Worm (Caenorhabditis elegans) whole organism, late embryonic: ENCODE data around the gene F11C1.1.

Experiments used
- C38D4.7 ChIP-seq: fragments of 200-800 bp; sonication (Bioruptor generic); optimal IDR thresholded peaks from 2 replicates; lab custom pipeline; 2018; ENCODE audit warnings: mild to moderate bottlenecking, missing genetic modification characterization, moderate library complexity, missing compliant biosample characterization
- dve-1 ChIP-seq: sonication (generic microtip); optimal IDR thresholded peaks from 2 replicates; lab custom pipeline; 2017; ENCODE audit warnings: antibody characterized with exemption, mild to moderate bottlenecking, missing genetic modification characterization, missing compliant biosample characterization
- npax-4 ChIP-seq: sonication (generic microtip); optimal IDR thresholded peaks from 2 replicates; lab custom pipeline; 2016; ENCODE audit warnings: missing genetic modification characterization, missing compliant biosample characterization

ce11 chrX:12979747-12980146 is 10.6 kb downstream of the F11C1.1 start:
- TF ChIP-seq dve-1 (tag; lab: Kevin White, UChicago) (no peak), C38D4.7 (GFP tag; lab: Kevin White, UChicago) (no peak), npax-4 (tag; lab: Kevin White, UChicago) (no peak)
